Fruit fly (Drosophila melanogaster) whole organism: ENCODE measurements around the gene CG7694.

Experiments
- CG8478 ChIP-seq: fragments of >200 bp; optimal IDR thresholded peaks from 2 replicates; lab custom pipeline; 2018; ENCODE audit warnings: inconsistent platforms
- Dll ChIP-seq: fragments of >200 bp; optimal IDR thresholded peaks from 2 replicates; lab custom pipeline; 2017
- EcR ChIP-seq, 2 experiments: fragments of >200 bp; optimal IDR thresholded peaks; 2 replicates each; lab custom pipeline; 2017; ENCODE audit warnings: missing biosample characterization in 2 of 2, missing genetic modification characterization in 2 of 2, missing genetic modification reagents in 2 of 2
- pan ChIP-seq: fragments of >200 bp; optimal IDR thresholded peaks from 2 replicates; lab custom pipeline; 2017
- psq ChIP-seq: fragments of >200 bp; optimal IDR thresholded peaks from 2 replicates; lab custom pipeline; 2017
- usp ChIP-seq: fragments of >200 bp; optimal IDR thresholded peaks from 2 replicates; lab custom pipeline; 2017; ENCODE audit warnings: missing biosample characterization, missing genetic modification characterization, mixed read lengths

CG7694 gene

DNA sequence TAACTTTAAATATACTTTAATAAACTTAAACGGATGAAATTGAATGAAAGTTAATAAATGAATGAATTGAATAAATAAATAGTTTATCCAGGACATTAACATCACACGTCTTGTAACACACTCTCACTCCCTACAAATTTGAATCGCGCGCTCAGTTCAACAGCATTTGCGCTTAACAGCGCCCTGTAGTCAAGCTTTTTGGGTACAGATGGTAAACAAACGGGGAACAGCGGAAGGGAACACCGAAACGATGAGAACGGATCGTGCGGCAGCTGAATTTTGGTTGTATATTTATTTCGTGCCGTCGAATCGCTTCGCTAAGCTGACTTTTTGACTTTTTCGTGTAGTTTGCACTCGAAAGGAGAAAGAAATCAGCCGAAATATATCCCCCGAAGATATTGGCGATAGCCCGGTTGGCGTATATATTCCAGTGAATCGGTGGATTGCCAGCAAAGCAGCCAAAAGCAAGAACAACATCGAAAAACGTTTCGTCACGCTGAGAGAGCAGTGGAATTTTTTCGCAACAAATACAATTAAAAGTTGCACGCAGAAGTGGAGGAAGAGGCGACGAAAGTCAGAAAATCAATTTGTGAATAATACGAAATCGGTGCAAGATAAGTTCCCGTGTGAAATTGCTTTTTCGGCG is at the start of gene CG7694, which contains the start of gene fray:
TSS of gene CG7694 (plus strand) at position 247 of the 646 bp plus-strand sequence.
TSS of gene fray (plus strand) at position 247 of the 646 bp plus-strand sequence.
- no peak for TF ChIP-seq CG8478 (lab: Kevin White, UChicago)
- TF ChIP-seq EcR (GFP tag; optimal IDR thresholded peaks at IDR 0.05; lab: Kevin White, UChicago) = no peak
- no peak for TF ChIP-seq psq (lab: Kevin White, UChicago)
- TF ChIP-seq usp (GFP tag; lab: Kevin White, UChicago) = no peak
- TF ChIP-seq pan (lab: Kevin White, UChicago) = no peak
- TF ChIP-seq Dll (lab: Kevin White, UChicago) = no peak

DNA sequence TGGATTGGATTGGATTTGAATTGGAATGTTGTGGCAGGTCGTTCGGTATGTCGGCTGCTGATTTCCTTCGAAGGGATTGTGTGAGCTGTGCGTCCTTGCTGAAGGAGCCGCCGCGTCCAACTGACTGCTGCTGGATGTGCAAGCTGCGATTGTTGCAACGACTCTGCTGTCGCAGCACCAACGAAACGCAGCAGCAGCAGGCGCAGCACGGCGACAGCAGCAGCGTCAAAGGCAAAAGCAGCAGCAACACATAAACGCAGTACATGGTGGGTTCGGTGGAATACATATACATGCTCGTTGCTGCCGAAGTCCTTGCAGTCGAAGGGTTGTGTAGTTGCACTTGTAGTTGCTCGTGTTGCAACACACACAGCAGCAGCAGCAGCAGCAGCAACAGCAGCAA is 27.4 kb upstream of the CG7694 start, which contains the start of gene fru:
TSS of gene fru (minus strand) at position 101 of the 400 bp plus-strand sequence.
- TF ChIP-seq pan (lab: Kevin White, UChicago) (no peak), CG8478 (lab: Kevin White, UChicago) (no peak), usp (GFP tag; lab: Kevin White, UChicago) (no peak)

DNA sequence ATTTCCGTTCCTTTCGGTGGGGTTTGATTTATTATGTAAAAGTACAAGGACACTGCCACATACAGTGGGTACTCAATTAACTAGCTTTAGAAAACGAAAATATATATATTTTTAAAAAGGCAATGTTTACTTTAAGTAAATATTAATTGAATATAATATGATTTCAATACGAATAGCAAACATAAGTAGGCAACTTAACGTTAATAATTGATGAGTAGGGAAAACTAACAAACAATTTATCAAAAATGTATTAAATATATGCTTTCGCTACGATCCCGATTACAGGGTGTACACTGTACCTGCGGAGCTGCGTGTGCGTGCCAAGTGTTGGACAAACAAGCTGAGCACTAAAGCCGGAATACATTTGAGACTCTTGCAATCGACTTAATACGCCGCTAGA is 26.7 kb upstream of the CG7694 start:
- TF ChIP-seq pan (lab: Kevin White, UChicago) (no peak), Dll (lab: Kevin White, UChicago) (no peak), CG8478 (lab: Kevin White, UChicago) (no peak), EcR (GFP tag; optimal IDR thresholded peaks at IDR 0.05; lab: Kevin White, UChicago) (no peak), usp (GFP tag; lab: Kevin White, UChicago) (no peak), psq (lab: Kevin White, UChicago) (no peak)

DNA sequence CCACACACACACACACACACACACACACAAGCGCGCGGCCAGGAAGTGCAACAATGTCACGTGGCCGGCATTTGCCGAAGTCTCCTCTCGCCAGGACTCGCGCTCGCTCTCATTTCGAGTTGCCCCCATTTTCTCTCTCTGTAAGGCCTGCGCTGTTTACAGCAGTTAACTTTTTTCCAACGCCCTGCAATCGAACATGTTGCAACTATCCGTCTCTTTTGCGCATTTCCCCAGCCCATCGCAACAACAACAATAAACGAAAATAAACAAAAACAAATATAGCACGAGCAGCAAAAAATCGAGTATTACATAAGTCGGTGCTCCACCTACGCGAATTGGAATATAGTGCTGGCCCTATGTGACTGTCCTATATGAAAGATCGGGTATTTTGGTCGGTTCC is 25.9 kb upstream of the CG7694 start:
- TF ChIP-seq EcR (GFP tag; optimal IDR thresholded peaks at IDR 0.05; lab: Kevin White, UChicago) = no peak
- TF ChIP-seq psq (lab: Kevin White, UChicago) = no peak
- no peak for TF ChIP-seq CG8478 (lab: Kevin White, UChicago)
- TF ChIP-seq pan (lab: Kevin White, UChicago) = no peak
- TF ChIP-seq usp (GFP tag; lab: Kevin White, UChicago) = no peak
- no peak for TF ChIP-seq Dll (lab: Kevin White, UChicago)

DNA sequence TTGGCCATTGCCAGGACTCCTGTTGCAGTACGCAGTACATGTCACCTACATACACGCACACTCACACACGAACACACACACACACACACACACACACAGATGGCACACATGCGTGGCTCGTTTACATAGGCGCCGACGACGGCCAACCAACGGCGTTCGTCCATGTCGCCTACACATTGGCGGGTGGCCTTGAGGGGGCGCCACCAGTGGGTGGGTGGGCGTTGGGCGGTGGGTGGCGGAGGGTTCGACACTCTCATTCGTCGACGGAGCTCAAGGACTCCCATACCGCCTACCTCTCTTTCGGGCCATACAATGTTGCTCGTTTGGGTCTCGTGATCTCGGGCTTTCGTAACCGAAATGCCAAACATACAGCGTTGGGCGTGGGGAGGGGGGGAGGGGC is 24.1 kb upstream of the CG7694 start:
- TF ChIP-seq EcR (GFP tag; optimal IDR thresholded peaks at IDR 0.05; lab: Kevin White, UChicago) = no peak
- no peak for TF ChIP-seq Dll (lab: Kevin White, UChicago)
- TF ChIP-seq psq (lab: Kevin White, UChicago) = no peak
- no peak for TF ChIP-seq pan (lab: Kevin White, UChicago)
- no peak for TF ChIP-seq CG8478 (lab: Kevin White, UChicago)
- no peak for TF ChIP-seq usp (GFP tag; lab: Kevin White, UChicago)

DNA sequence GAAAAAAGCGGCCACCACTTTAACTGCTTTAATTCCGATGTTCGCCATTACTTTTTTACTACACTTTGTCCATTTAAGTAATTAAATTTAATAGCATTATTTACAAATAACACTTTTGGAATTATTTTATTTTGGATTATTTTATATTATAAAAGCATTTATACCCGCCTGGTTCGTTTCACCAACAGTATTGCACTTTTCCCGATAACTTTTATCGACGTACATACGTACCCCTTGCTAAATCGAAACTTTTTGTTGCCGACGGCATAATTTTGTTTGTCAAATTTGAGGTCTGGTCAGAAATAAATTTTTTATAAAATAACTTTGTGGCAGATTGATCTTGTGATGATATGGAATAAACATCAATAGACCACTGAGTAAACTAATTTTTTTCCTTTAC is 13.3 kb upstream of the CG7694 start, which contains the start of gene CG7691:
TSS of gene CG7691 (plus strand) at position 301 of the 400 bp plus-strand sequence.
- no peak for TF ChIP-seq usp (GFP tag; lab: Kevin White, UChicago)
- TF ChIP-seq EcR (GFP tag; optimal IDR thresholded peaks at IDR 0.05; lab: Kevin White, UChicago) = no peak
- TF ChIP-seq Dll (lab: Kevin White, UChicago) = no peak
- no peak for TF ChIP-seq psq (lab: Kevin White, UChicago)
- TF ChIP-seq pan (lab: Kevin White, UChicago) = no peak
- TF ChIP-seq CG8478 (lab: Kevin White, UChicago) = no peak

DNA sequence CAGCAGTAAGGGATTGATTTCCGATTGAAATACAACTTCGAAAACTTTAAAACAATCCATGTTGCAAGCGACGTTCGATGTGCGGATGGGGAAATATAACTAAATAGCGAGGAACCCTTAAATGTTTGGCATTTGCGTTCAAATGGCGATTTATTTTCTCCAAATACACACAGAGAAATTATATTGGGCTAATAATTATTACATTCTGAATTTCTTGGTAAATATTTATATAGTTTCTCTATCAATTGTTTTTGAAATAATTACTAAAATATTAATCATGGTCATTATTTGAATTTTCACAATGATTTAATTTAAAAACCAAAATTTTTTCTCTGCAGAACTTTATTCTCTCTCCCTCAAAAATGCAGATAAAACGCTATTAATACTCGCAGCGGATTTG is 7.8 kb upstream of the CG7694 start, which contains the start of the genes CG43210 and hemo:
TSS of gene CG43210 (minus strand) at position 101 of the 400 bp plus-strand sequence.
TSS of gene hemo (minus strand) at position 101 of the 400 bp plus-strand sequence.
- TF ChIP-seq pan (lab: Kevin White, UChicago) (no peak), CG8478 (lab: Kevin White, UChicago) (no peak), usp (GFP tag; lab: Kevin White, UChicago) (no peak), EcR (GFP tag; optimal IDR thresholded peaks at IDR 0.05; lab: Kevin White, UChicago) (no peak), psq (lab: Kevin White, UChicago) (no peak), Dll (lab: Kevin White, UChicago) (no peak)

DNA sequence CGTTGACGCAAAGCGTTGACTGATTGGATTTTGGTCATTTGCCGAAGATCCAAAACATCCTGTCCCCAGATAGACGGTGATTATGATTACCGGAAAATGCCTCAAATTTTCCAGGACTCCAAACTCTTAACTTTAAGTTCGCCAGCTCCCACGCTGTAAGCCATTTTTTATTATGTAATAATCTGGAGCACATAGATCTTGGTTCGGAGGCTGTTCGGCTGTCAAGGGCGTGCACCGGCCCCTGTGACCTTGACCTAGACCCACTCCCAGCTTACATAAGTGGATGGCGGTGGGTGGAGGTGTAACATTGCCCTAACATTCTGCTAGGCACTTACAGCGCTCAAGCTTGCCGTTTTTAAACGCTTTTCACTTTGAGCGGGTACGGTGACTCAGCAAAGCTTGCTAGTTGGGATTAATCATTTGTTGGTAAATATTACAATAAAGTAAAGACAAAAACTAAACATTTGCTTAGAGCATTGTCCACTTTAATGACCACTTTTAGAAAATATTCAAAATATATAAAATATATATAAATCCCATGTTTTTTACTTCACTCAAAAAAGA is 569 bp upstream of the CG7694 start:
- no peak for TF ChIP-seq CG8478 (lab: Kevin White, UChicago)
- no peak for TF ChIP-seq pan (lab: Kevin White, UChicago)
- no peak for TF ChIP-seq EcR (GFP tag; optimal IDR thresholded peaks at IDR 0.05; lab: Kevin White, UChicago)
- TF ChIP-seq Dll (lab: Kevin White, UChicago) = no peak
- no peak for TF ChIP-seq psq (lab: Kevin White, UChicago)
- TF ChIP-seq usp (GFP tag; lab: Kevin White, UChicago) = no peak

DNA sequence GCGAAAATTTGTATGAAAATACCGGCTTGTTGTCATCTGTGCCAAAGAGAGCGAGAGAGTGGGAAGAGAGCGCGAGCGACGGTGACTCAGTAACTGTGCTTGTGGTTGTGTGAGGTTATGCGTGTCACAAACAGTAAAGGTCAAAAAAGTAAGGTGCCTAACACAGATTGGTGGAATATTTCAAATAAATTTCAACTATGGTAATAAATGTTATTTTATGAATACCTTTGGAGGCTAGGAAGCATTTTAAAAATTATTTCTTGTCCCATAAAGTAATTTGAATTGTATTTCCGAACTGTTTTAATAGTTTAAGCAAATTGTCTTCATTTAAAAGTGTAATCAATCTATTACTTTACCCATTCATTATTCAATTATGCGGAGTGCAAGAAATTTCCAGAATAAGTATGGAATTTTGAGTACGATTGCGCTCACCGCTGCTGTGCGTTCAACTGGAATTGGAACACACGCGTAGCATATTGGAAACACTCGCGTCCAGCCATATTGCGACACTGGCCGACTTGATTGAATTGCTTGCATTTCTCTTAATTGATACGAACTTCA is 888 bp downstream of the CG7694 start:
- no peak for TF ChIP-seq CG8478 (lab: Kevin White, UChicago)
- no peak for TF ChIP-seq usp (GFP tag; lab: Kevin White, UChicago)
- TF ChIP-seq Dll (lab: Kevin White, UChicago) = no peak
- no peak for TF ChIP-seq EcR (GFP tag; optimal IDR thresholded peaks at IDR 0.05; lab: Kevin White, UChicago)
- TF ChIP-seq psq (lab: Kevin White, UChicago) = no peak
- no peak for TF ChIP-seq pan (lab: Kevin White, UChicago)

DNA sequence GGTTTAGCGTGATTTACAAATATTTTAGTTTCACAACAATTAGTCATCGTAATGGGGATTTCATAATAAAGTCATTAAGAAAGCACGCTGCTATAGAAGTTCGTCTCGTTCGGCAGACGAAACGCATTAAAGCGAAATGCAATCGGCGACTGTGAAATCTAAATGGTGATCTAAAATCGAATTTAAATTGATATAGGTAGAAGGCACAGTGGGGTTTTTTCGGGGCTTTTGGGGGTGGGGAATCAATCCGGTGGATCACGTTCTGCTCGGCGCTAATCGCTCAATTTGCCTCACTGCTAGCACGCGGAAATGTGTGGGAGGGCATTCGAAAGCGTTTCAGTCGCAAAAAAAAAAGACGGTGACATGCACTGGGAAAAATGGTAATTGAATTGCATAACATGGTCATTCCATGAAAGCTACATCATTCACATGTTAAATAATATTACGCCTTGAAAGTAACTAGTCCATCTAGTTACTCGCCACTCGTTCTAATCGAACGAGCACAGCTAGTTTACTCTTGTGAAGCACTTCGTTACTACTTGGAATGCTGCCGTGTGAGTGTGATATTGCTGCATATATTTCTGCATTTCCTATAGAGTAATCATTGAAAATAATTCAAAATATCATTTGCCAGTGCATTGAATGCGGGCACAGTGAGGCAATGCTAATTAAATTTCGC is 5.0 kb downstream of the CG7694 start:
- TF ChIP-seq EcR (GFP tag; optimal IDR thresholded peaks at IDR 0.05; lab: Kevin White, UChicago) (no peak), CG8478 (lab: Kevin White, UChicago) (no peak), Dll (lab: Kevin White, UChicago) (no peak), pan (lab: Kevin White, UChicago) (no peak)
